Worm (Caenorhabditis elegans) whole organism, L4 larva: ENCODE results near the gene fkb-6.
A peak's percentile ranks its signal among the peaks of the same experiment; 100 is the strongest.

ENCODE experiments used
- F37D6.2 ChIP-seq: sonication (generic microtip); optimal IDR thresholded peaks from 2 replicates; lab custom pipeline; 2016; ENCODE audit warnings: mild to moderate bottlenecking, missing genetic modification characterization, missing compliant biosample characterization
- R02D3.7 ChIP-seq: fragments of 150-350 bp; sonication (generic microtip); optimal IDR thresholded peaks from 3 replicates; lab custom pipeline; 2014; ENCODE audit warnings: missing biosample characterization, missing genetic modification characterization
- T26A8.4 ChIP-seq: fragments of 200-800 bp; sonication (Bioruptor generic); IDR thresholded peaks from 2 replicates; pipeline ENCODE4 v1.3.6; 2022; ENCODE audit warnings: missing genetic modification characterization, missing compliant biosample characterization
- aha-1 ChIP-seq: fragments of 150-350 bp; peaks from one replicate; lab custom pipeline; 2014; ENCODE audit warnings: missing biosample characterization, missing genetic modification characterization
- ama-1 ChIP-seq: fragments of 150-350 bp; optimal IDR thresholded peaks from 2 replicates; lab custom pipeline; 2014; ENCODE audit warnings: inconsistent platforms, mixed read lengths
- ceh-20 ChIP-seq: fragments of 200-800 bp; sonication (Bioruptor generic); IDR thresholded peaks from 2 replicates; pipeline ENCODE4 v1.3.6; 2022; ENCODE audit warnings: missing genetic modification reagents, missing genetic modification characterization, missing compliant biosample characterization
- ceh-28 ChIP-seq: fragments of 150-350 bp; optimal IDR thresholded peaks from 2 replicates; lab custom pipeline; 2014; ENCODE audit warnings: missing biosample characterization, missing genetic modification reagents, missing genetic modification characterization
- ces-1 ChIP-seq: fragments of 150-350 bp; sonication (generic microtip); optimal IDR thresholded peaks from 4 replicates; lab custom pipeline; 2014; ENCODE audit warnings: missing biosample characterization, missing genetic modification reagents, missing genetic modification characterization
- cey-2 ChIP-seq: sonication (generic microtip); optimal IDR thresholded peaks from 3 replicates; lab custom pipeline; 2017; ENCODE audit warnings: missing genetic modification characterization, mild to moderate bottlenecking, missing compliant biosample characterization, antibody characterized with exemption, borderline replicate concordance; ENCODE audit not compliant: insufficient read depth
- ctbp-1 ChIP-seq: fragments of 200-800 bp; sonication (Bioruptor generic); IDR thresholded peaks from 2 replicates; pipeline ENCODE4 v1.3.6; 2022; ENCODE audit warnings: missing genetic modification reagents, missing genetic modification characterization, missing compliant biosample characterization
- dmd-8 ChIP-seq: fragments of 200-800 bp; sonication (Bioruptor generic); IDR thresholded peaks from 2 replicates; pipeline ENCODE4 v1.3.6; 2022; ENCODE audit warnings: missing genetic modification characterization, missing compliant biosample characterization
- dpl-1 ChIP-seq: fragments of 150-350 bp; optimal IDR thresholded peaks from 2 replicates; lab custom pipeline; 2014; ENCODE audit warnings: missing biosample characterization, missing genetic modification reagents, missing genetic modification characterization
- dve-1 ChIP-seq: sonication (generic microtip); optimal IDR thresholded peaks from 2 replicates; lab custom pipeline; 2017; ENCODE audit warnings: antibody characterized with exemption, mild to moderate bottlenecking, missing genetic modification characterization, missing compliant biosample characterization; ENCODE audit not compliant: insufficient read depth
- fkh-10 ChIP-seq: fragments of 150-350 bp; optimal IDR thresholded peaks from 2 replicates; lab custom pipeline; 2014; ENCODE audit warnings: missing biosample characterization, missing genetic modification reagents, missing genetic modification characterization
- hif-1 ChIP-seq, 2 experiments: sonication (generic microtip); optimal IDR thresholded peaks; 2 replicates each; lab custom pipeline; 2016 to 2017; ENCODE audit warnings: missing compliant biosample characterization in 2 of 2, missing genetic modification characterization in 2 of 2, missing genetic modification reagents in 2 of 2, missing genotype in 2 of 2, mild to moderate bottlenecking in 1 of 2
- lim-7 ChIP-seq: fragments of 200-800 bp; sonication (Bioruptor generic); IDR thresholded peaks from 2 replicates; pipeline ENCODE4 v1.3.6; 2022; ENCODE audit warnings: missing genetic modification characterization, missing compliant biosample characterization
- lin-13 ChIP-seq: fragments of 150-350 bp; optimal IDR thresholded peaks from 2 replicates; lab custom pipeline; 2014; ENCODE audit warnings: missing biosample characterization, missing genetic modification reagents, missing genetic modification characterization
- lin-29 ChIP-seq: fragments of 200-800 bp; sonication (Bioruptor generic); IDR thresholded peaks from 2 replicates; pipeline ENCODE4 v1.3.6; 2022; ENCODE audit warnings: missing genetic modification reagents, missing genetic modification characterization, missing compliant biosample characterization
- lir-3 ChIP-seq: sonication (generic microtip); optimal IDR thresholded peaks from 2 replicates; lab custom pipeline; 2016; ENCODE audit warnings: mild to moderate bottlenecking, missing genetic modification characterization, missing compliant biosample characterization
- madf-9 ChIP-seq: fragments of 200-800 bp; sonication (Bioruptor generic); conservative IDR thresholded peaks from 2 replicates; pipeline ENCODE4 v1.3.6; 2022; ENCODE audit warnings: missing genetic modification reagents, missing genetic modification characterization, missing compliant biosample characterization
- nhr-10 ChIP-seq: fragments of 150-350 bp; optimal IDR thresholded peaks from 2 replicates; lab custom pipeline; 2014; ENCODE audit warnings: missing biosample characterization, missing genetic modification characterization
- nhr-102 ChIP-seq: sonication (generic microtip); optimal IDR thresholded peaks from 2 replicates; lab custom pipeline; 2016; ENCODE audit warnings: mild to moderate bottlenecking, missing genetic modification characterization, moderate library complexity, missing compliant biosample characterization
- nhr-237 ChIP-seq: sonication (generic microtip); optimal IDR thresholded peaks from 2 replicates; lab custom pipeline; 2017; ENCODE audit warnings: missing biosample characterization, missing genetic modification characterization
- nhr-25 ChIP-seq: sonication (generic microtip); optimal IDR thresholded peaks from 2 replicates; lab custom pipeline; 2017; ENCODE audit warnings: missing genetic modification characterization, mild to moderate bottlenecking, missing compliant biosample characterization, antibody characterized with exemption, moderate library complexity, borderline replicate concordance; ENCODE audit not compliant: insufficient read depth
- nhr-28 ChIP-seq: fragments of 150-350 bp; optimal IDR thresholded peaks from 2 replicates; lab custom pipeline; 2014; ENCODE audit warnings: missing biosample characterization, missing genetic modification characterization
- nhr-42 ChIP-seq: fragments of 200-800 bp; sonication (Bioruptor generic); IDR thresholded peaks from 2 replicates; pipeline ENCODE4 v1.3.6; 2022; ENCODE audit warnings: missing genetic modification characterization, missing compliant biosample characterization
- nhr-76 ChIP-seq: fragments of 150-350 bp; optimal IDR thresholded peaks from 2 replicates; lab custom pipeline; 2014; ENCODE audit warnings: missing biosample characterization, missing genetic modification characterization
- pha-4 ChIP-seq, 2 experiments: fragments of 150-350 bp in 1 of 2; fragments of 200-800 bp in 1 of 2; sonication (Bioruptor generic) in 1 of 2; IDR thresholded peaks in 1 of 2; optimal IDR thresholded peaks in 1 of 2; 2 replicates each; pipeline versions ENCODE4 v1.3.6 to Lab custom; 2014 to 2022; ENCODE audit warnings: missing genetic modification characterization in 2 of 2, missing genetic modification reagents in 2 of 2, missing biosample characterization in 1 of 2, missing compliant biosample characterization in 1 of 2
- php-3 ChIP-seq: fragments of 200-800 bp; sonication (Bioruptor generic); IDR thresholded peaks from 2 replicates; pipeline ENCODE4 v1.3.6; 2022; ENCODE audit warnings: missing genetic modification reagents, missing genetic modification characterization, missing compliant biosample characterization
- rbr-2 ChIP-seq: sonication (generic microtip); optimal IDR thresholded peaks from 2 replicates; lab custom pipeline; 2016; ENCODE audit warnings: missing genotype, missing genetic modification characterization, missing compliant biosample characterization
- snpc-4 ChIP-seq: fragments of 150-350 bp; optimal IDR thresholded peaks from 2 replicates; lab custom pipeline; 2014; ENCODE audit warnings: missing biosample characterization, missing genetic modification characterization
- tag-97 ChIP-seq: fragments of 200-800 bp; sonication (Bioruptor generic); IDR thresholded peaks from 2 replicates; pipeline ENCODE4 v1.3.6; 2022; ENCODE audit warnings: missing genetic modification characterization, missing compliant biosample characterization
- unc-130 ChIP-seq: sonication (generic microtip); optimal IDR thresholded peaks from 2 replicates; lab custom pipeline; 2016; ENCODE audit warnings: missing genetic modification reagents, missing genetic modification characterization, missing compliant biosample characterization
- unc-62 ChIP-seq, 3 experiments: fragments of 150-350 bp in 1 of 3; sonication (generic microtip); optimal IDR thresholded peaks in 2 of 3; peaks in 1 of 3; 1 replicate in 1 of 3; 2 replicates in 2 of 3; lab custom pipeline; 2014 to 2017; ENCODE audit warnings: missing biosample characterization in 3 of 3, missing genetic modification characterization in 3 of 3, missing genetic modification reagents in 3 of 3, missing genotype in 1 of 3
- zag-1 ChIP-seq: fragments of 150-350 bp; optimal IDR thresholded peaks from 2 replicates; lab custom pipeline; 2014; ENCODE audit warnings: missing biosample characterization, missing genetic modification characterization
- zfp-2 ChIP-seq: sonication (generic microtip); optimal IDR thresholded peaks from 2 replicates; lab custom pipeline; 2016; ENCODE audit warnings: mild to moderate bottlenecking, missing genetic modification characterization, missing compliant biosample characterization
- zip-2 ChIP-seq: fragments of 150-350 bp; optimal IDR thresholded peaks from 2 replicates; lab custom pipeline; 2014; ENCODE audit warnings: missing biosample characterization, missing genetic modification characterization
- ztf-11 ChIP-seq: fragments of 150-350 bp; optimal IDR thresholded peaks from 2 replicates; lab custom pipeline; 2014; ENCODE audit warnings: missing biosample characterization, missing genetic modification characterization

Gene fkb-6

ce11 chrV:20813646-20814045 is 32.3 kb upstream of the fkb-6 start:
- TF ChIP-seq nhr-42 (no peak), unc-62 (GFP tag; optimal IDR thresholded peaks at IDR 0.05 in 1 of 2; lab: Kevin White, UChicago) (peak in 1 of 2 experiments; percentile 92), unc-62 (tag; optimal IDR thresholded peaks at IDR 0.05; lab: Kevin White, UChicago) (no peak)

ce11 chrV:20814424-20814823 is 31.5 kb upstream of the fkb-6 start, which contains the start of gene Y44A6D.7:
Y44A6D.7 (plus strand) TSS chrV:20814724.
- TF ChIP-seq nhr-25 = no peak
- TF ChIP-seq lir-3 = no peak
- no peak for TF ChIP-seq ama-1 (lab: Kevin White, UChicago)
- TF ChIP-seq nhr-76 (tag; lab: Kevin White, UChicago) = no peak
- no peak for TF ChIP-seq lim-7
- TF ChIP-seq nhr-28 = no peak
- TF ChIP-seq dmd-8 (GFP tag; lab: Robert Waterston, UW) = no peak
- no peak for TF ChIP-seq ztf-11 (tag; lab: Kevin White, UChicago)
- TF ChIP-seq F37D6.2 = no peak
- no peak for TF ChIP-seq nhr-102
- no peak for TF ChIP-seq cey-2 (tag; lab: Kevin White, UChicago)
- no peak for TF ChIP-seq zfp-2 (tag; lab: Kevin White, UChicago)
- no peak for TF ChIP-seq snpc-4 (tag; lab: Kevin White, UChicago)
- TF ChIP-seq fkh-10 = no peak
- no peak for TF ChIP-seq nhr-10
- no peak for TF ChIP-seq lin-29
- TF ChIP-seq pha-4 (GFP tag; IDR thresholded peaks at IDR 0.05; lab: Robert Waterston, UW) = no peak
- TF ChIP-seq pha-4 (tag; optimal IDR thresholded peaks at IDR 0.05; lab: Kevin White, UChicago) = no peak

ce11 chrV:20815842-20816241 is 30.1 kb upstream of the fkb-6 start, which contains the start of gene sshk-1:
sshk-1 (plus strand) TSS chrV:20816142.
- TF ChIP-seq unc-130 = no peak
- no peak for TF ChIP-seq zip-2 (tag; lab: Kevin White, UChicago)
- TF ChIP-seq nhr-237 (tag; lab: Kevin White, UChicago) = no peak
- TF ChIP-seq ztf-11 (tag; lab: Kevin White, UChicago) = no peak
- no peak for TF ChIP-seq zag-1 (tag; lab: Kevin White, UChicago)
- no peak for TF ChIP-seq ama-1 (lab: Kevin White, UChicago)
- no peak for TF ChIP-seq rbr-2
- no peak for TF ChIP-seq lin-13
- no peak for TF ChIP-seq ceh-20 (GFP tag; lab: Robert Waterston, UW)

- no peak for TF ChIP-seq nhr-76 (tag; lab: Kevin White, UChicago)
- peak; percentile 17 for TF ChIP-seq nhr-28
Observed at ce11 chrV:20820033-20820432, 25.9 kb upstream of the fkb-6 start, which contains the start of gene T03D8.6. T03D8.6 (minus strand) TSS chrV:20820330.

- no peak for TF ChIP-seq hif-1 (tag; optimal IDR thresholded peaks at IDR 0.05; lab: Kevin White, UChicago)
- TF ChIP-seq nhr-10 = no peak
- TF ChIP-seq php-3 = no peak
- TF ChIP-seq ces-1 (GFP tag; lab: Kevin White, UChicago) = no peak
- no peak for TF ChIP-seq tag-97 (GFP tag; lab: Robert Waterston, UW)
- no peak for TF ChIP-seq cey-2 (tag; lab: Kevin White, UChicago)
Observed at ce11 chrV:20824962-20825609, 20.9 kb upstream of the fkb-6 start, which contains the start of the genes gcy-22 and grl-14. gcy-22 (minus strand) TSS chrV:20825062. grl-14 (plus strand) TSS chrV:20825559.

- TF ChIP-seq ctbp-1 (GFP tag; lab: Robert Waterston, UW) (no peak), dve-1 (tag; lab: Kevin White, UChicago) (no peak), unc-62 (GFP tag; optimal IDR thresholded peaks at IDR 0.05 in 1 of 2; lab: Kevin White, UChicago) (peak in 1 of 2 experiments; percentile 81), unc-62 (tag; optimal IDR thresholded peaks at IDR 0.05; lab: Kevin White, UChicago) (no peak), aha-1 (peak; percentile 73), T26A8.4 (GFP tag; lab: Robert Waterston, UW) (no peak), ceh-28 (tag; lab: Kevin White, UChicago) (no peak), R02D3.7 (tag; lab: Kevin White, UChicago) (no peak), madf-9 (GFP tag; lab: Robert Waterston, UW) (no peak), dpl-1 (no peak), nhr-42 (no peak)
Observed at ce11 chrV:20826618-20827017, 19.3 kb upstream of the fkb-6 start.
